Fruit fly (Drosophila melanogaster): ENCODE results near the gene CG31370.
A peak's percentile ranks its signal among the peaks of the same experiment; 100 is the strongest.

CG31370 gene

DNA sequence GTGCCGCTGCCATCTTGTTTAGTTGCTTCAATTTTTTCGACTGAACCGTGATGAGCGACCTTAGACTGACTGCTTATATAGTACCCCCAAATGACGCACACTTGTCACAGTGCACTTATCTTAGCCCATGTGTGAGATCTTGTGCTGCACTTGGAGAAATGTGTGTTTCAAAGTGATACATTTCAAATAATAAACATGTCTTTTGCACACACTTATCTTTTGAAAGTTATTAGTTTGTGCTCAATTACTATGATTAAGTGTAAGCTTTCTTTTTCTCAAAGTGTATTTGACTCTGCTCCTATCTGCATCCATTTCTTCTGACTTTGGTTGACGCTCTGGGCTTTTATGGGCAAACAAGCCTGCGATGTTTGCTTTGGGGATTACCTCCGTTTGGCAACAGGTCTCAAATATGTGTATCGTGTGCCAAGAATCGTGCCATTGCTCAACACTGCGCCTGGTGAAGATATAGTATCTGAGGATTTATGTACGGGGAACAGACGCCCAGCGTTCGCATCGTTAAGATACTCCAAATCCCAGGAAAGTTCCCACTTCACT lies 22.4 kb upstream of the CG31370 start, which contains the start of gene CG10514:
Gene CG10514, minus strand, starts transcription at position 51 of the 555 bp plus-strand sequence.
- peak; percentile 43 for TF ChIP-seq OdsH (GFP tag; optimal IDR thresholded peaks at IDR 0.05)
- peak; percentile 36 for TF ChIP-seq br (GFP tag; optimal IDR thresholded peaks at IDR 0.05)
- TF ChIP-seq Hr83 (GFP tag; optimal IDR thresholded peaks at IDR 0.05; ENCODE audit: poor library complexity, severe bottlenecking), result peak; percentile 77
- TF ChIP-seq fru (GFP tag; optimal IDR thresholded peaks at IDR 0.05), result peak; percentile 13
- peak; percentile 10 for TF ChIP-seq Sp1 (GFP tag; optimal IDR thresholded peaks at IDR 0.05)
- TF ChIP-seq foxo (GFP tag; optimal IDR thresholded peaks at IDR 0.05), result peak in 1 of 2 experiments; percentile 18
- TF ChIP-seq GATAd (GFP tag; optimal IDR thresholded peaks at IDR 0.05), result no peak
- TF ChIP-seq Jra (GFP tag; optimal IDR thresholded peaks at IDR 0.05), result no peak
- TF ChIP-seq ey (GFP tag; optimal IDR thresholded peaks at IDR 0.05), result peak; percentile 4
- TF ChIP-seq psq (GFP tag; optimal IDR thresholded peaks at IDR 0.05), result peak; percentile 18
- peak; percentile 24 for TF ChIP-seq rgr (GFP tag; optimal IDR thresholded peaks at IDR 0.05)
- no peak for TF ChIP-seq Rel (GFP tag; optimal IDR thresholded peaks at IDR 0.05)
- TF ChIP-seq Rel (tag; optimal IDR thresholded peaks at IDR 0.05), result no peak

DNA sequence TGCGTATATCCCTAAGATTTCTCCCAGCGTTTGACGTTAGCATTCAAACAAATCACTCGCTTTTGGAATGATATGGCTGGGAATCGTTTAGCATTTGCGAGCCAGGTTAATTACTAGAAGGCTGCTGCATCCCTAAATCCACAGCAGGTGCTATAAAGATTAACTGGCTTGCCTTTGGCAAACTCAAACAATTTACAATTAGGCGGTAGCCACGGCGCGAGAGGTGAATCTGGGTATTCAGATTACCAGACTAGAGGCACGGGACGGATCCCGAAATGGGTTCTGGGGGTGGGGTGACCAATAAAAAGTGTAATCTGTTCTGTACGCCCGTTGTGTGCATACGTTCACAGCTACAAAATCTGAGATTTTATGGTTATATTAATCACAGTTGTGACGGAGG lies 21.1 kb upstream of the CG31370 start, which contains the start of gene CG11892:
Gene CG11892, plus strand, starts transcription at position 384 of the 400 bp plus-strand sequence.
- no peak for TF ChIP-seq sage (GFP tag; optimal IDR thresholded peaks at IDR 0.05)
- no peak for TF ChIP-seq CG32264 (GFP tag; optimal IDR thresholded peaks at IDR 0.05)
- peak; percentile 36 for TF ChIP-seq rgr (GFP tag; optimal IDR thresholded peaks at IDR 0.05)
- TF ChIP-seq Hr83 (GFP tag; optimal IDR thresholded peaks at IDR 0.05; ENCODE audit: poor library complexity, severe bottlenecking), result peak; percentile 51
- TF ChIP-seq Mio (GFP tag; optimal IDR thresholded peaks at IDR 0.05), result no peak
- no peak for TF ChIP-seq Myc (optimal IDR thresholded peaks at IDR 0.05)
- TF ChIP-seq fru (GFP tag; optimal IDR thresholded peaks at IDR 0.05), result peak; percentile 50
- TF ChIP-seq Hnf4 (GFP tag; optimal IDR thresholded peaks at IDR 0.05), result peak; percentile 24
- peak; percentile 55 for TF ChIP-seq Sp1 (GFP tag; optimal IDR thresholded peaks at IDR 0.05)
- TF ChIP-seq usp (GFP tag; optimal IDR thresholded peaks at IDR 0.05), result no peak
- TF ChIP-seq pan (optimal IDR thresholded peaks at IDR 0.05), result no peak
- no peak for TF ChIP-seq Dif (GFP tag; optimal IDR thresholded peaks at IDR 0.05; ENCODE audit: partially characterized antibody)
- TF ChIP-seq N (GFP tag; optimal IDR thresholded peaks at IDR 0.05), result no peak
- TF ChIP-seq CrebA (GFP tag; optimal IDR thresholded peaks at IDR 0.05; ENCODE audit: borderline replicate concordance), result no peak
- TF ChIP-seq sv (GFP tag; optimal IDR thresholded peaks at IDR 0.05), result no peak
- no peak for TF ChIP-seq Dfd (GFP tag; optimal IDR thresholded peaks at IDR 0.05)
- no peak for TF ChIP-seq foxo (GFP tag; optimal IDR thresholded peaks at IDR 0.05)
- peak; percentile 47 for TF ChIP-seq OdsH (GFP tag; optimal IDR thresholded peaks at IDR 0.05)
- peak; percentile 57 for TF ChIP-seq br (GFP tag; optimal IDR thresholded peaks at IDR 0.05)

DNA sequence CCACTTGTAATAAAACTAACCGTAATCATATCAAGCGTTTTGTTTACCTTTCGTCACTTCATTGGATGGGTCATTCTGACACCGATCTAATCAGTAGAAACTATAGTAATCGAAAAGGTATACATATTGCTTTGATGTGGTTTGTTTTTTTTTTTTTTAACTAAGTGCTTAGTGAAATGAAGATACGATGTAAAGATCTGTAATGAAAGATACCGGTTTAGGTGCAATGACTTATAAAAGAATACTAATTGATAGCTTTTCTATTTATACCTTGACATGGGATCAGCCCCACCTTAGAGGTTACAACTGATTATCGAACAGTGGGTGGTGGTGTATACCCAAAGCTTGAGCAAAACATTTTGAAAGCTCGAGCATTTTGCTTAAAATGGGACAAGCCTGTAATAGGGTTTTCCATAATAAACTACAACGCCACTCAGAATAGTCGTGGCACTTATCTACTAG lies 19.0 kb upstream of the CG31370 start, which contains the start of gene CG31300:
Gene CG31300, plus strand, starts transcription at position 412 of the 462 bp plus-strand sequence.
- no peak for TF ChIP-seq dl (GFP tag; optimal IDR thresholded peaks at IDR 0.05; ENCODE audit: insufficient read depth in 1 of 2, partially characterized antibody in 2 of 2)
- no peak for TF ChIP-seq Dif (GFP tag; optimal IDR thresholded peaks at IDR 0.05; ENCODE audit: partially characterized antibody)
- no peak for TF ChIP-seq dsf (GFP tag; optimal IDR thresholded peaks at IDR 0.05; ENCODE audit: borderline replicate concordance)
- no peak for TF ChIP-seq OdsH (GFP tag; optimal IDR thresholded peaks at IDR 0.05)
- TF ChIP-seq tai (GFP tag; optimal IDR thresholded peaks at IDR 0.05), result no peak
- no peak for TF ChIP-seq fru (GFP tag; optimal IDR thresholded peaks at IDR 0.05)

DNA sequence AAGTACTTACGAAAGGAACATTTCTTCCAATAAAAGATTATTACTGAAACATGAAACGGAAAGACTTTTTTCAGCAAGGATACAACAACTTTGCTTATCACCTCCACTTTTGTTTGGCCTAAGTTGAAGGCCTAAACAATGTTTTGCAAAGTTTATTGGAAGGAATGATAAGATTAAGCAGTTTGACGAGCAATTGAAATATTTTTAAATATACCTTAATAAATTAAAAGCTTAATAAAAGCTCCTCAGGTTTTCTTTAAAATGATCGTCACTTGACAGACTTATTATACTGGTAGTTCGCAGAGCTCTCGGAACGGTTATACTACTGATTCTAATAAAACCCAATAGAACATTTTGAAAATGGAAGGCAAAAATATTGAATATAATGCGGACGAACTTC lies 17.1 kb upstream of the CG31370 start, which contains the start of gene CG31104:
Gene CG31104, plus strand, starts transcription at position 301 of the 400 bp plus-strand sequence.
- TF ChIP-seq Hr83 (GFP tag; optimal IDR thresholded peaks at IDR 0.05; ENCODE audit: poor library complexity, severe bottlenecking) (no peak), Abd-B (GFP tag; optimal IDR thresholded peaks at IDR 0.05) (no peak), foxo (GFP tag; optimal IDR thresholded peaks at IDR 0.05) (no peak), Mio (GFP tag; optimal IDR thresholded peaks at IDR 0.05) (no peak), CG9705 (GFP tag; optimal IDR thresholded peaks at IDR 0.05) (no peak)

DNA sequence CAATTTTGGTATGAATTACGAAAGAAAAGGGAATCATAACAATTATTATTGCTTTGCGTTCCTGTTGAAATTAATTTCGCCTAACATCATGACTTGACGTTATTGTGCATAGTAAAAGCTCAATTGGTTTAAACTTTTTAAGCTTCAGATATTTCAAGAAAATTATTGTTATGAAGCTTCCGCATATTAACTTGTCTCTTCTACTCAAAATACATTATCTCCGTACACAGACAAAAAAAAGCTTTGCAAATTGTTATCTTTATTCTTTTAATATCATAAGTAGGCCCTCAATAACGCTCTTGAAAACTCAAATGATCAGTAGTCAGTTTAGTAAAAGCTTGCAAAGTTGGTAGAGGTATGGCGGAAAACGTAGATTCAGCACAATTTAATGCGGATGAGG lies 15.1 kb upstream of the CG31370 start, which contains the start of gene CG13658:
Gene CG13658, plus strand, starts transcription at position 347 of the 400 bp plus-strand sequence.
- no peak for TF ChIP-seq CG9705 (GFP tag; optimal IDR thresholded peaks at IDR 0.05)
- TF ChIP-seq Hnf4 (GFP tag; optimal IDR thresholded peaks at IDR 0.05), result no peak
- no peak for TF ChIP-seq CG32264 (GFP tag; optimal IDR thresholded peaks at IDR 0.05)
- no peak for TF ChIP-seq fru (GFP tag; optimal IDR thresholded peaks at IDR 0.05)
- no peak for TF ChIP-seq pan (optimal IDR thresholded peaks at IDR 0.05)
- TF ChIP-seq Hr83 (GFP tag; optimal IDR thresholded peaks at IDR 0.05; ENCODE audit: poor library complexity, severe bottlenecking), result no peak
- TF ChIP-seq tai (GFP tag; optimal IDR thresholded peaks at IDR 0.05), result no peak
- TF ChIP-seq psq (GFP tag; optimal IDR thresholded peaks at IDR 0.05), result no peak
- no peak for TF ChIP-seq jim (GFP tag; optimal IDR thresholded peaks at IDR 0.05)
- no peak for TF ChIP-seq rgr (GFP tag; optimal IDR thresholded peaks at IDR 0.05)

All from whole organism, wandering third instar larva.